Worm (Caenorhabditis elegans) whole organism, L3 larva: Measurements from ENCODE around the gene gldi-6.

Experiments used
- R02D3.7 ChIP-seq: fragments of 150-350 bp; optimal IDR thresholded peaks from 2 replicates; lab custom pipeline; 2014; ENCODE audit warnings: missing biosample characterization, missing genetic modification characterization
- elt-2 ChIP-seq: sonication (generic microtip); optimal IDR thresholded peaks from 2 replicates; lab custom pipeline; 2016; ENCODE audit warnings: missing genetic modification reagents, mild to moderate bottlenecking, missing genetic modification characterization, missing compliant biosample characterization
- fos-1 ChIP-seq: fragments of 150-350 bp; optimal IDR thresholded peaks from 2 replicates; lab custom pipeline; 2014; ENCODE audit warnings: missing biosample characterization, missing genetic modification characterization
- nhr-12 ChIP-seq: fragments of 150-350 bp; optimal IDR thresholded peaks from 2 replicates; lab custom pipeline; 2014; ENCODE audit warnings: missing biosample characterization, missing genetic modification characterization
- nhr-77 ChIP-seq: fragments of 150-350 bp; optimal IDR thresholded peaks from 2 replicates; lab custom pipeline; 2014; ENCODE audit warnings: missing biosample characterization, missing genetic modification characterization
- pqm-1 ChIP-seq: fragments of 150-350 bp; optimal IDR thresholded peaks from 2 replicates; lab custom pipeline; 2017; ENCODE audit warnings: missing biosample characterization, missing genetic modification characterization, inconsistent platforms
- unc-62 ChIP-seq: fragments of 150-350 bp; sonication (generic microtip); optimal IDR thresholded peaks from 4 replicates; lab custom pipeline; 2014; ENCODE audit warnings: missing biosample characterization, missing genetic modification reagents, missing genetic modification characterization

ce11 chrII:3428158-3428704, 18.5 kb upstream of the gldi-6 start:
- TF ChIP-seq nhr-77 (tag; lab: Kevin White, UChicago) (no peak), unc-62 (GFP tag; lab: Kevin White, UChicago) (no peak), R02D3.7 (tag; lab: Kevin White, UChicago) (no peak), elt-2 (tag; lab: Kevin White, UChicago) (no peak), pqm-1 (no peak), nhr-12 (no peak), fos-1 (tag; lab: Kevin White, UChicago) (no peak)
